Fruit fly (Drosophila melanogaster) whole organism, embryonic: ENCODE data around the gene CG17233.

Experiments used
- Aef1 ChIP-seq: fragments of 200-800 bp; sonication (Bioruptor generic); IDR thresholded peaks from 3 replicates; pipeline ENCODE4 v1.3.6; 2022; ENCODE audit warnings: missing biosample characterization, missing genetic modification characterization
- Awh ChIP-seq: fragments of 200-800 bp; sonication (Bioruptor generic); IDR thresholded peaks from 2 replicates; pipeline ENCODE4, ENCODE4 v1.3.6; 2022; ENCODE audit warnings: missing biosample characterization, missing genetic modification characterization
- C15 ChIP-seq: fragments of 200-800 bp; sonication (Bioruptor generic); IDR thresholded peaks from 3 replicates; pipeline ENCODE4 v1.3.6; 2022; ENCODE audit warnings: missing biosample characterization, missing genetic modification characterization
- Hr39 ChIP-seq: fragments of >200 bp; optimal IDR thresholded peaks from 2 replicates; lab custom pipeline; 2017
- Jarid2 ChIP-seq: fragments of 200-800 bp; sonication (Bioruptor generic); optimal IDR thresholded peaks from 3 replicates; lab custom pipeline; 2017; ENCODE audit warnings: mild to moderate bottlenecking, missing biosample characterization, missing genetic modification reagents, missing genetic modification characterization
- h ChIP-seq: fragments of >200 bp; optimal IDR thresholded peaks from 2 replicates; lab custom pipeline; 2017
- sug ChIP-seq: fragments of 200-800 bp; optimal IDR thresholded peaks from 2 replicates; lab custom pipeline; 2019; ENCODE audit warnings: missing biosample characterization, mild to moderate bottlenecking, missing genetic modification characterization, moderate library complexity
- usp ChIP-seq: fragments of >200 bp; optimal IDR thresholded peaks from 2 replicates; lab custom pipeline; 2017; ENCODE audit warnings: missing biosample characterization, missing genetic modification characterization

DNA sequence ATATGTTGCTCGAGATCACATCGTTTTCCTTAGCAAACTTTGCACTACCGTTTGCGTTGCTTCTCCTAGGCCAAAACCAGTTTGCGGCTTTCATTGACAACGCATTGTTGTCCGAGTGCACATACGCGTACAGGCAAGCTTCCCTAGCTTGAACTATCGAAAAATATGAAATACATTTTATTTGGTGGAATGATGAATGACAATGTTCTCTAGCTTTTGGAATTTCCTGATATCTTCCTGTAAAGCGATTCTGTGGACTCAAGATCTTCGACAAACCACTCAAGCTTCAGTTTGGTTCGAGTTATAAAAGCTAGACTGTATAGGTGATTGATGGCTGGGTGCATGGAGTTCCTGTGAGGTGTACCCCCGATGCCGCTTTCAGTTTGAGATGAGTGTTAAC lies 45.8 kb downstream of the CG17233 start:
- peak; percentile 39; the same call in 2 of the 3 replicates for TF ChIP-seq Aef1
- no peak for TF ChIP-seq sug
- TF ChIP-seq h (lab: Kevin White, UChicago), result no peak
- no peak for TF ChIP-seq Jarid2 (GFP tag; lab: Kevin White, UChicago)
- no peak for TF ChIP-seq Hr39 (lab: Kevin White, UChicago)
- TF ChIP-seq usp (GFP tag; lab: Kevin White, UChicago), result no peak
- TF ChIP-seq Awh (GFP tag; lab: Robert Waterston, UW), result peak; percentile 58; the same call in 1 of the 2 replicates
- no peak for TF ChIP-seq C15 (GFP tag; lab: Robert Waterston, UW)
